Fruit fly (Drosophila melanogaster): ENCODE data around the gene CG15412.

dm6 chr2L:3338566-3339215 lies 36.8 kb downstream of the CG15412 start:
- peak; percentile 87 for TF ChIP-seq Pif1A (GFP tag; optimal IDR thresholded peaks at IDR 0.05)
- peak; percentile 67 for TF ChIP-seq CG10348 (GFP tag; IDR thresholded peaks at IDR 0.05)
- TF ChIP-seq rn (GFP tag; IDR thresholded peaks at IDR 0.05) = peak; percentile 79
- peak; percentile 89 for TF ChIP-seq EcR (GFP tag; optimal IDR thresholded peaks at IDR 0.05)
- TF ChIP-seq Pif1B (GFP tag; optimal IDR thresholded peaks at IDR 0.05) = peak; percentile 69
- TF ChIP-seq Snoo (tag; optimal IDR thresholded peaks at IDR 0.05) = peak; percentile 73

Measured in whole organism, pupa.